Fruit fly (Drosophila melanogaster) whole organism, pupa: ENCODE measurements around the gene CG34027.

Source experiments
- CG10348 ChIP-seq: fragments of 200-800 bp; sonication (Bioruptor generic); IDR thresholded peaks from 2 replicates; pipeline ENCODE4 v1.3.6; 2022; ENCODE audit warnings: missing biosample characterization, missing genetic modification characterization
- CG15710 ChIP-seq: fragments of 200-800 bp; sonication (Bioruptor generic); optimal IDR thresholded peaks from 2 replicates; lab custom pipeline; 2018; ENCODE audit warnings: missing biosample characterization, mild to moderate bottlenecking, missing genetic modification characterization, moderate library complexity
- CG32121 ChIP-seq: fragments of 200-800 bp; sonication (Bioruptor generic); IDR thresholded peaks from 2 replicates; pipeline ENCODE4 v1.3.6; 2022; ENCODE audit warnings: missing biosample characterization, missing genetic modification characterization
- CG4496 ChIP-seq: fragments of 200-800 bp; sonication (Bioruptor generic); IDR thresholded peaks from 3 replicates; pipeline ENCODE4 v1.3.6; 2022; ENCODE audit warnings: missing biosample characterization, missing genetic modification characterization
- fd96Ca ChIP-seq: fragments of 200-800 bp; sonication (Bioruptor generic); IDR thresholded peaks from 3 replicates; pipeline ENCODE4 v1.3.6; 2022; ENCODE audit warnings: missing biosample characterization, missing genetic modification characterization

DNA sequence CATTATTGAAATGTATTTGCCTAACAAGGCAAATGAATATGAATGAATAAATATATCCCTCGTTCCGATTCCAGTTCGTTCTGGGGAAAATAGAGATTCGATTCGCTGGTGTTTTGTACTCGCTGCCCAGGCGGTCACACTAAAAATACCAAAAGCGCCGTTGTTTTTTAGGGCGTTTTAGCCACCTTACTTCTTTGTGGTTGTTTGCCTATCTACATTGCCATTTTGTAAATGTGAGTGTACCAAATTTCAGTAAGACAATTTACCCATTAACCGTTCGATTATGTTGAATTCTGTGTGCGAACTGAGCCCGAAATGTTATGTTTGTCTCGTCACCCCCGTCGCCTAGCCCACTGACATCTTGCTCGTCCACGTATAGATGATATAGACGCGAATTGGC lies 11.3 kb downstream of the CG34027 start, which contains the start of the genes CG33095 and CG33096:
- TF ChIP-seq CG4496 (no peak), fd96Ca (GFP tag; lab: Robert Waterston, UW) (no peak), CG32121 (GFP tag; lab: Robert Waterston, UW) (no peak), CG10348 (GFP tag; lab: Robert Waterston, UW) (no peak), CG15710 (tag; lab: Kevin White, UChicago) (no peak)
